Fruit fly (Drosophila melanogaster) whole organism, wandering third instar larva: ENCODE data around the gene CG9664.

ENCODE experiments used
- Abd-B ChIP-seq: fragments of >200 bp; optimal IDR thresholded peaks from 2 replicates; lab custom pipeline; 2017; ENCODE audit warnings: missing biosample characterization, missing genetic modification characterization
- Dfd ChIP-seq: fragments of >200 bp; optimal IDR thresholded peaks from 2 replicates; lab custom pipeline; 2017; ENCODE audit warnings: missing biosample characterization, missing genetic modification characterization
- Hr78 ChIP-seq: fragments of >200 bp; optimal IDR thresholded peaks from 2 replicates; lab custom pipeline; 2017; ENCODE audit warnings: missing biosample characterization, missing genetic modification characterization
- Jra ChIP-seq: sonication (Bioruptor generic); optimal IDR thresholded peaks from 2 replicates; lab custom pipeline; 2016; ENCODE audit warnings: missing biosample characterization, missing genetic modification characterization
- Mio ChIP-seq: sonication (Bioruptor generic); optimal IDR thresholded peaks from 2 replicates; lab custom pipeline; 2016; ENCODE audit warnings: missing biosample characterization, missing genetic modification characterization
- Vsx2 ChIP-seq: fragments of 200-300, 225-300 bp; sonication (Bioruptor generic); optimal IDR thresholded peaks from 2 replicates; lab custom pipeline; 2018; ENCODE audit warnings: missing biosample characterization, missing genetic modification characterization; ENCODE audit not compliant: partially characterized antibody
- h ChIP-seq: fragments of 200-800 bp; sonication (Bioruptor generic); optimal IDR thresholded peaks from 3 replicates; lab custom pipeline; 2016; ENCODE audit warnings: missing biosample characterization, mild to moderate bottlenecking, missing genetic modification characterization
- psq ChIP-seq: fragments of 200-800 bp; sonication (Bioruptor generic); optimal IDR thresholded peaks from 3 replicates; lab custom pipeline; 2017; ENCODE audit warnings: missing biosample characterization, mild to moderate bottlenecking, missing genetic modification characterization, moderate library complexity
- rgr ChIP-seq: fragments of 200-800 bp; sonication (Bioruptor generic); optimal IDR thresholded peaks from 3 replicates; lab custom pipeline; 2016; ENCODE audit warnings: missing biosample characterization, mild to moderate bottlenecking, missing genetic modification characterization

DNA sequence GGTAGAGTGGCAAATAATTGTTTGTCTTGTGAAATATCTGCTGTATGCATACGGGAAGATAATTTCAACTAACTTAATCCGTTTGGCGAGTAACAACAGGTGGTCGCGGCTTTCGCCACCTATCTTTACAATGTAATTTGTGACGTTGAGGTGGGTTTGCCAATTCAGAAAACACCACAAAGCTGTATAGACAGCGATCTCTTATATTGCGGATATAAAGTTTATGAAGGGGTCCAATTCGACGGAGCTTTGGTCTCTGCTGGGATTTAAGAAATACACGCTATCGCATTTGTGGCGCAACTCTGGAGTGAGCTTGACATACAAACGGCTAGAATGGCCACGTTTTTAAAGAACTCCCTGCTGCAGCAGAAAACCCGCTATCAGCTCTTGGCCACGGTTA is 33.1 kb upstream of the CG9664 start, which contains the start of gene CG33282:
- TF ChIP-seq psq (no peak), h (GFP tag; lab: Kevin White, UChicago) (no peak), rgr (GFP tag; lab: Kevin White, UChicago) (no peak), Abd-B (GFP tag; lab: Kevin White, UChicago) (no peak), Hr78 (no peak), Mio (GFP tag; lab: Kevin White, UChicago) (no peak), Jra (GFP tag; lab: Kevin White, UChicago) (no peak), Vsx2 (GFP tag; lab: Kevin White, UChicago) (no peak), Dfd (no peak)
